Fruit fly (Drosophila melanogaster) whole organism: Measurements from ENCODE around the gene Sems.

ENCODE experiments used
- CG8478 ChIP-seq: fragments of >200 bp; optimal IDR thresholded peaks from 2 replicates; lab custom pipeline; 2018; ENCODE audit warnings: inconsistent platforms
- Dll ChIP-seq: fragments of >200 bp; optimal IDR thresholded peaks from 2 replicates; lab custom pipeline; 2017
- EcR ChIP-seq, 2 experiments: fragments of >200 bp; optimal IDR thresholded peaks; 2 replicates each; lab custom pipeline; 2017; ENCODE audit warnings: missing biosample characterization in 2 of 2, missing genetic modification characterization in 2 of 2, missing genetic modification reagents in 2 of 2
- pan ChIP-seq: fragments of >200 bp; optimal IDR thresholded peaks from 2 replicates; lab custom pipeline; 2017
- psq ChIP-seq: fragments of >200 bp; optimal IDR thresholded peaks from 2 replicates; lab custom pipeline; 2017
- usp ChIP-seq: fragments of >200 bp; optimal IDR thresholded peaks from 2 replicates; lab custom pipeline; 2017; ENCODE audit warnings: missing biosample characterization, missing genetic modification characterization, mixed read lengths

DNA sequence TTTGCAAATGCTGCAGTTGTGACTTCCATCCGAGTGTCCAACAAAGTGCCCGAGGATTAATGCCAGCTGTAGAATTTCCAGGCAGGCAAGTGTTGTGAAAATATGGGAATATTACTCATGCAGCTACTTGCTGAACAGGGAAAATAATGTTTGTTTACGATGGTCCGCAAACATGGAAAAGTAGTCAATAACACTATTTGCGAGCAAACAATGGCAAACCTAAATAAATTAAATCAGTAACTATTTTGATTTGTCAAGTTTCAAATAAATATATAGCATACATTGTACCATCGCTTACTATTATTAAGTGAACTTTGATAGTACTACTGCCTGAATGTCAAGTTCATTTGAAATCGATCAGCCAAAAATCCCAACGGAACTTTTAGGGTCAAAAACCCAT is 41.4 kb downstream of the Sems start:
- no peak for TF ChIP-seq usp (GFP tag; lab: Kevin White, UChicago)
- TF ChIP-seq pan = no peak
- TF ChIP-seq Dll = no peak
- TF ChIP-seq EcR (GFP tag; optimal IDR thresholded peaks at IDR 0.05; lab: Kevin White, UChicago) = no peak
- TF ChIP-seq CG8478 (lab: Kevin White, UChicago) = no peak
- TF ChIP-seq psq (lab: Kevin White, UChicago) = no peak
